Fruit fly (Drosophila melanogaster) whole organism, embryonic: ENCODE results near the gene CG15435.

Source experiments
- Bgb ChIP-seq: fragments of 200-800 bp; sonication (Bioruptor generic); IDR thresholded peaks from 2 replicates; pipeline ENCODE4 v1.3.6; 2022; ENCODE audit warnings: missing biosample characterization, missing genetic modification characterization; ENCODE audit not compliant: partially characterized antibody
- Blimp-1 ChIP-seq: fragments of 200-800 bp; sonication (Bioruptor generic); optimal IDR thresholded peaks from 3 replicates; lab custom pipeline; 2018; ENCODE audit warnings: missing biosample characterization, missing genetic modification characterization, mild to moderate bottlenecking, moderate library complexity, missing genetic modification reagents
- CG10209 ChIP-seq: fragments of 200-800 bp; sonication (Bioruptor generic); optimal IDR thresholded peaks from 3 replicates; lab custom pipeline; 2017; ENCODE audit warnings: missing biosample characterization, mild to moderate bottlenecking, missing genetic modification characterization, missing genetic modification reagents
- CG12155 ChIP-seq: fragments of 200-800 bp; sonication (Bioruptor generic); optimal IDR thresholded peaks from 3 replicates; lab custom pipeline; 2016; ENCODE audit warnings: missing biosample characterization, missing genetic modification characterization
- CG12744 ChIP-seq: fragments of 200-800 bp; sonication (Bioruptor generic); optimal IDR thresholded peaks from 2 replicates; lab custom pipeline; 2016; ENCODE audit warnings: missing biosample characterization, missing genetic modification characterization
- CG13894 ChIP-seq: fragments of 200-800 bp; sonication (Bioruptor generic); optimal IDR thresholded peaks from 3 replicates; lab custom pipeline; 2018; ENCODE audit warnings: missing biosample characterization, mild to moderate bottlenecking, missing genetic modification characterization, moderate library complexity
- CG15073 ChIP-seq: fragments of 200-800 bp; sonication (Bioruptor generic); optimal IDR thresholded peaks from 2 replicates; lab custom pipeline; 2016; ENCODE audit warnings: missing biosample characterization, missing genetic modification characterization
- CG16813 ChIP-seq: fragments of 200-800 bp; sonication (Bioruptor generic); IDR thresholded peaks from 3 replicates; pipeline ENCODE4 v1.3.6; 2022; ENCODE audit warnings: missing biosample characterization, missing genetic modification characterization; ENCODE audit not compliant: partially characterized antibody
- CG17802 ChIP-seq: fragments of 200-800 bp; sonication (Bioruptor generic); optimal IDR thresholded peaks from 2 replicates; lab custom pipeline; 2018; ENCODE audit warnings: missing biosample characterization, mild to moderate bottlenecking, missing genetic modification characterization, moderate library complexity
- CG18262 ChIP-seq: fragments of 200-800 bp; optimal IDR thresholded peaks from 3 replicates; lab custom pipeline; 2019; ENCODE audit warnings: missing biosample characterization, mild to moderate bottlenecking, missing genetic modification characterization, moderate library complexity
- CG2202 ChIP-seq: fragments of 200-800 bp; sonication (Bioruptor generic); optimal IDR thresholded peaks from 2 replicates; lab custom pipeline; 2018; ENCODE audit warnings: missing biosample characterization, mild to moderate bottlenecking, missing genetic modification characterization
- CG2712 ChIP-seq: fragments of 200-800 bp; optimal IDR thresholded peaks from 3 replicates; lab custom pipeline; 2019; ENCODE audit warnings: missing biosample characterization, mild to moderate bottlenecking, missing genetic modification characterization, moderate library complexity
- CG2875 ChIP-seq: fragments of 200-800 bp; sonication (Bioruptor generic); optimal IDR thresholded peaks from 2 replicates; lab custom pipeline; 2017; ENCODE audit warnings: missing biosample characterization, mild to moderate bottlenecking, missing genetic modification characterization, missing genetic modification reagents
- CG30020 ChIP-seq: fragments of 200-800 bp; optimal IDR thresholded peaks from 2 replicates; lab custom pipeline; 2019; ENCODE audit warnings: missing biosample characterization, mild to moderate bottlenecking, missing genetic modification characterization, moderate library complexity
- CG30431 ChIP-seq: fragments of 200-800 bp; sonication (Bioruptor generic); optimal IDR thresholded peaks from 2 replicates; lab custom pipeline; 2017; ENCODE audit warnings: missing biosample characterization, missing genetic modification characterization
- CG3163 ChIP-seq: fragments of 200-800 bp; sonication (Bioruptor generic); optimal IDR thresholded peaks from 3 replicates; lab custom pipeline; 2016; ENCODE audit warnings: missing biosample characterization, missing genetic modification characterization
- CG32767 ChIP-seq: fragments of 200-800 bp; sonication (Bioruptor generic); IDR thresholded peaks from 2 replicates; pipeline ENCODE4 v1.3.6; 2022; ENCODE audit warnings: missing biosample characterization, missing genetic modification characterization
- CG3995 ChIP-seq: fragments of 200-800 bp; sonication (Bioruptor generic); optimal IDR thresholded peaks from 3 replicates; lab custom pipeline; 2016; ENCODE audit warnings: missing biosample characterization, missing genetic modification characterization
- CG4730 ChIP-seq: fragments of 200-800 bp; sonication (Bioruptor generic); IDR thresholded peaks from 2 replicates; pipeline ENCODE4 v1.3.6; 2022; ENCODE audit warnings: missing biosample characterization, missing genetic modification characterization
- CG8281 ChIP-seq: fragments of 200-800 bp; sonication (Bioruptor generic); optimal IDR thresholded peaks from 2 replicates; lab custom pipeline; 2018; ENCODE audit warnings: missing biosample characterization, mild to moderate bottlenecking, missing genetic modification characterization, moderate library complexity
- CG8290 ChIP-seq, 3 experiments: fragments of 200-800 bp; sonication (Bioruptor generic); optimal IDR thresholded peaks; 2 replicates each; lab custom pipeline; 2016 to 2019; ENCODE audit warnings: missing biosample characterization in 3 of 3, missing genetic modification characterization in 3 of 3, mild to moderate bottlenecking in 2 of 3, moderate library complexity in 1 of 3
- CG8765 ChIP-seq: fragments of 200-800 bp; sonication (Bioruptor generic); IDR thresholded peaks from 2 replicates; pipeline ENCODE4 v1.3.6; 2022; ENCODE audit warnings: missing biosample characterization, missing genetic modification characterization
- CTCF ChIP-seq: fragments of 200-800 bp; sonication (Bioruptor generic); optimal IDR thresholded peaks from 2 replicates; lab custom pipeline; 2017; ENCODE audit warnings: missing biosample characterization, mild to moderate bottlenecking, missing genetic modification characterization, moderate library complexity
- Camta ChIP-seq: fragments of 200-800 bp; sonication (Bioruptor generic); optimal IDR thresholded peaks from 2 replicates; lab custom pipeline; 2016; ENCODE audit warnings: missing biosample characterization, missing genetic modification characterization
- Chrac-16 ChIP-seq: fragments of 200-800 bp; sonication (Bioruptor generic); optimal IDR thresholded peaks from 3 replicates; lab custom pipeline; 2016; ENCODE audit warnings: missing biosample characterization, missing genetic modification characterization
- CrebB ChIP-seq: fragments of 200-800 bp; sonication (Bioruptor generic); optimal IDR thresholded peaks from 3 replicates; lab custom pipeline; 2018; ENCODE audit warnings: missing biosample characterization, mild to moderate bottlenecking, missing genetic modification characterization
- Fer1 ChIP-seq: fragments of 200-800 bp; sonication (Bioruptor generic); optimal IDR thresholded peaks from 2 replicates; lab custom pipeline; 2017; ENCODE audit warnings: missing biosample characterization, mild to moderate bottlenecking, missing genetic modification characterization
- HmgZ ChIP-seq: fragments of 200-800 bp; sonication (Bioruptor generic); optimal IDR thresholded peaks from 2 replicates; lab custom pipeline; 2018; ENCODE audit warnings: missing biosample characterization, mild to moderate bottlenecking, missing genetic modification characterization
- Hmr ChIP-seq: fragments of 200-800 bp; sonication (Bioruptor generic); optimal IDR thresholded peaks from 3 replicates; lab custom pipeline; 2017; ENCODE audit warnings: mild to moderate bottlenecking, missing biosample characterization, missing genetic modification reagents, missing genetic modification characterization
- Mad ChIP-seq: fragments of 200-800 bp; sonication (Bioruptor generic); optimal IDR thresholded peaks from 2 replicates; lab custom pipeline; 2016; ENCODE audit warnings: missing biosample characterization, missing genetic modification characterization
- Med ChIP-seq: fragments of 200-800 bp; sonication (Bioruptor generic); peaks from one replicate; lab custom pipeline; 2016; ENCODE audit warnings: missing biosample characterization, missing genetic modification characterization, mild to moderate bottlenecking, inconsistent platforms, moderate library complexity
- Oli ChIP-seq: fragments of 200-800 bp; sonication (Bioruptor generic); optimal IDR thresholded peaks from 2 replicates; lab custom pipeline; 2018; ENCODE audit warnings: missing biosample characterization, mild to moderate bottlenecking, missing genetic modification characterization, moderate library complexity
- Scr ChIP-seq: fragments of 200-800 bp; sonication (Bioruptor generic); IDR thresholded peaks from 2 replicates; pipeline ENCODE4 v1.3.6; 2022; ENCODE audit warnings: missing biosample characterization, missing genetic modification characterization; ENCODE audit not compliant: partially characterized antibody
- TFAM ChIP-seq: fragments of 200-800 bp; sonication (Bioruptor generic); optimal IDR thresholded peaks from 2 replicates; lab custom pipeline; 2017; ENCODE audit warnings: missing biosample characterization, missing genetic modification characterization, inconsistent platforms
- Tbp ChIP-seq: fragments of >200 bp; optimal IDR thresholded peaks from 2 replicates; lab custom pipeline; 2018; ENCODE audit warnings: missing biosample characterization, missing genetic modification characterization
- aop ChIP-seq: fragments of 200-800 bp; sonication (Bioruptor generic); IDR thresholded peaks from 2 replicates; pipeline ENCODE4 v1.3.6; 2022; ENCODE audit warnings: missing biosample characterization, missing genetic modification characterization
- bowl ChIP-seq: fragments of 200-800 bp; sonication (Bioruptor generic); IDR thresholded peaks from 2 replicates; pipeline ENCODE4 v1.3.6; 2022; ENCODE audit warnings: missing biosample characterization, missing genetic modification characterization
- btn ChIP-seq: fragments of 200-800 bp; sonication (Bioruptor generic); optimal IDR thresholded peaks from 2 replicates; lab custom pipeline; 2016; ENCODE audit warnings: missing biosample characterization, missing genetic modification characterization
- chif ChIP-seq, 2 experiments: fragments of 200-800 bp; sonication (Bioruptor generic); optimal IDR thresholded peaks; 3 replicates each; lab custom pipeline; 2016; ENCODE audit warnings: missing biosample characterization in 2 of 2, missing genetic modification characterization in 2 of 2
- chn ChIP-seq: fragments of 200-800 bp; sonication (Bioruptor generic); optimal IDR thresholded peaks from 2 replicates; lab custom pipeline; 2016; ENCODE audit warnings: missing biosample characterization, missing genetic modification characterization
- dm ChIP-seq: fragments of 200-800 bp; sonication (Bioruptor generic); optimal IDR thresholded peaks from 3 replicates; lab custom pipeline; 2016; ENCODE audit warnings: missing biosample characterization, missing genetic modification characterization
- dmrt11E ChIP-seq: fragments of 200-800 bp; sonication (Bioruptor generic); optimal IDR thresholded peaks from 3 replicates; lab custom pipeline; 2018; ENCODE audit warnings: missing biosample characterization, mild to moderate bottlenecking, missing genetic modification characterization, moderate library complexity
- en ChIP-seq: fragments of 200-800 bp; sonication (Bioruptor generic); optimal IDR thresholded peaks from 2 replicates; lab custom pipeline; 2016; ENCODE audit warnings: missing biosample characterization, missing genetic modification characterization
- fru ChIP-seq: fragments of >200 bp; optimal IDR thresholded peaks from 2 replicates; lab custom pipeline; 2017
- ken ChIP-seq: fragments of 200-800 bp; sonication (Bioruptor generic); IDR thresholded peaks from 3 replicates; pipeline ENCODE4 v1.3.6; 2022; ENCODE audit warnings: missing biosample characterization, missing genetic modification characterization
- pfk ChIP-seq: fragments of 200-800 bp; sonication (Bioruptor generic); optimal IDR thresholded peaks from 2 replicates; lab custom pipeline; 2018; ENCODE audit warnings: missing biosample characterization, mild to moderate bottlenecking, missing genetic modification characterization, moderate library complexity
- ranshi ChIP-seq: fragments of 200-800 bp; sonication (Bioruptor generic); IDR thresholded peaks from 2 replicates; pipeline ENCODE4 v1.3.6; 2022; ENCODE audit warnings: missing biosample characterization, missing genetic modification characterization
- slbo ChIP-seq: fragments of 200-800 bp; sonication (Bioruptor generic); IDR thresholded peaks from 2 replicates; pipeline ENCODE4 v1.3.6; 2022; ENCODE audit warnings: missing biosample characterization, missing genetic modification characterization
- ssp ChIP-seq: fragments of 200-800 bp; sonication (Bioruptor generic); IDR thresholded peaks from 2 replicates; pipeline ENCODE4 v1.3.6; 2022; ENCODE audit warnings: missing biosample characterization, missing genetic modification characterization
- tap ChIP-seq: fragments of 200-800 bp; optimal IDR thresholded peaks from 3 replicates; lab custom pipeline; 2019; ENCODE audit warnings: missing biosample characterization, mild to moderate bottlenecking, missing genetic modification characterization, moderate library complexity
- tup ChIP-seq: fragments of 200-800 bp; sonication (Bioruptor generic); optimal IDR thresholded peaks from 2 replicates; lab custom pipeline; 2016; ENCODE audit warnings: missing biosample characterization, mild to moderate bottlenecking, missing genetic modification characterization, moderate library complexity
- z ChIP-seq: fragments of 200-800 bp; sonication (Bioruptor generic); IDR thresholded peaks from 3 replicates; pipeline ENCODE4 v1.3.6; 2022; ENCODE audit warnings: missing biosample characterization, missing genetic modification characterization

Gene CG15435

DNA sequence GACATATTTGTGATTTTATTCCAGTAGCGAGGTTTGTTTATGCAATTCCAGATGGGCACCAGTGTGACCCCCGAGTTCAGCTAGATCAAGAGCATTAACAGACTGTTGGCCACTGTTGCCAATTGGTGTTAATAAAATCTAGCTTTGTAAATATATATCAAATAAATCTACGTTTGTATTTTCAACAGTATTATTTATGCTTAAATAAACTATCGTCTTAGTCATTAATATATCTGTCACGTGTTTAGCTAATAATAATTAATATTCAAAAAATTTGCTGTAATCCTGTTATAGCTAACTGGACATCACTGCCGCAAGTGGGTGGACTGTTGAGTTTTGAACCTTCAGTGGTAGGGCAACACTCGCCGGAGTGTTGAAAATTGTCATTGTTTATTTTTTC is at the start of gene CG15435, which contains the start of gene mRpL27 (continued):
- TF ChIP-seq Fer1 (GFP tag; lab: Kevin White, UChicago), result peak; percentile 53
- TF ChIP-seq bowl (GFP tag; lab: Robert Waterston, UW), result no peak
- TF ChIP-seq tup, result no peak
- no peak for TF ChIP-seq ranshi (GFP tag; lab: Robert Waterston, UW)
- peak; percentile 3 for TF ChIP-seq dm (GFP tag; lab: Kevin White, UChicago)
- no peak for TF ChIP-seq Bgb (GFP tag; lab: Robert Waterston, UW)
- no peak for TF ChIP-seq chif (GFP tag; optimal IDR thresholded peaks at IDR 0.05; lab: Kevin White, UChicago)
- no peak for TF ChIP-seq CG30431 (GFP tag; lab: Kevin White, UChicago)
- peak; percentile 55; the same call in 1 of the 2 replicates for TF ChIP-seq slbo (GFP tag; lab: Robert Waterston, UW)
- TF ChIP-seq chn (GFP tag; lab: Kevin White, UChicago), result peak; percentile 37
- peak; percentile 16 for TF ChIP-seq CG8290 (GFP tag; optimal IDR thresholded peaks at IDR 0.05; lab: Kevin White, UChicago)
- TF ChIP-seq CG8290 (tag; optimal IDR thresholded peaks at IDR 0.05; lab: Kevin White, UChicago), result peak in 1 of 2 experiments; percentile 36
- no peak for TF ChIP-seq TFAM (GFP tag; lab: Kevin White, UChicago)
- TF ChIP-seq CG4730 (GFP tag; lab: Robert Waterston, UW), result no peak
- TF ChIP-seq CG16813, result no peak
- TF ChIP-seq CrebB, result no peak
- no peak for TF ChIP-seq Mad (GFP tag; lab: Kevin White, UChicago)
- no peak for TF ChIP-seq fru
- no peak for TF ChIP-seq CG2875 (GFP tag; lab: Kevin White, UChicago)
- no peak for TF ChIP-seq CG12744
- peak; percentile 79 for TF ChIP-seq Med (GFP tag; lab: Kevin White, UChicago)
- TF ChIP-seq CG2712 (tag; lab: Kevin White, UChicago), result peak; percentile 59
- TF ChIP-seq Blimp-1 (GFP tag; lab: Kevin White, UChicago), result no peak
- no peak for TF ChIP-seq tap (tag; lab: Kevin White, UChicago)
- TF ChIP-seq CG12155 (GFP tag; lab: Kevin White, UChicago), result peak; percentile 20
- TF ChIP-seq en (GFP tag; lab: Kevin White, UChicago), result no peak
- TF ChIP-seq CTCF (GFP tag; lab: Kevin White, UChicago), result no peak
- TF ChIP-seq dmrt11E, result peak; percentile 24
- TF ChIP-seq CG15073 (GFP tag; lab: Kevin White, UChicago), result no peak
- TF ChIP-seq Chrac-16 (GFP tag; lab: Kevin White, UChicago), result peak; percentile 17
- no peak for TF ChIP-seq CG32767 (GFP tag; lab: Robert Waterston, UW)
- no peak for TF ChIP-seq Camta
- no peak for TF ChIP-seq Tbp (GFP tag; lab: Kevin White, UChicago)
- peak; percentile 21 for TF ChIP-seq Oli (tag; lab: Kevin White, UChicago)
- no peak for TF ChIP-seq CG8765 (GFP tag; lab: Robert Waterston, UW)
- no peak for TF ChIP-seq CG3163 (GFP tag; lab: Kevin White, UChicago)
- peak; percentile 31 for TF ChIP-seq CG13894 (tag; lab: Kevin White, UChicago)
- TF ChIP-seq aop (GFP tag; lab: Robert Waterston, UW), result no peak
- no peak for TF ChIP-seq CG2202 (tag; lab: Kevin White, UChicago)
- TF ChIP-seq Scr, result peak; percentile 41; the same call in 1 of the 2 replicates
- TF ChIP-seq CG17802 (tag; lab: Kevin White, UChicago), result no peak
- TF ChIP-seq ken, result no peak
- peak; percentile 44 for TF ChIP-seq Hmr (GFP tag; lab: Kevin White, UChicago)
- no peak for TF ChIP-seq pfk (GFP tag; lab: Kevin White, UChicago)
- TF ChIP-seq HmgZ, result peak; percentile 81
- peak; percentile 4 for TF ChIP-seq CG3995
- no peak for TF ChIP-seq z (GFP tag; lab: Robert Waterston, UW)
- no peak for TF ChIP-seq ssp (GFP tag; lab: Robert Waterston, UW)
- TF ChIP-seq CG8281, result no peak
- TF ChIP-seq CG18262 (tag; lab: Kevin White, UChicago), result peak; percentile 32
- TF ChIP-seq btn (GFP tag; lab: Kevin White, UChicago), result no peak
- TF ChIP-seq CG10209 (GFP tag; lab: Kevin White, UChicago), result peak; percentile 7
- peak; percentile 48 for TF ChIP-seq CG30020 (tag; lab: Kevin White, UChicago)
